Fruit fly (Drosophila melanogaster) whole organism, larva: ENCODE results near the gene nmo.

ENCODE experiments used
- noc ChIP-seq: fragments of 200-800 bp; sonication (Bioruptor generic); optimal IDR thresholded peaks from 3 replicates; lab custom pipeline; 2019; ENCODE audit warnings: missing biosample characterization, mild to moderate bottlenecking, missing genetic modification characterization, moderate library complexity

nmo gene

DNA sequence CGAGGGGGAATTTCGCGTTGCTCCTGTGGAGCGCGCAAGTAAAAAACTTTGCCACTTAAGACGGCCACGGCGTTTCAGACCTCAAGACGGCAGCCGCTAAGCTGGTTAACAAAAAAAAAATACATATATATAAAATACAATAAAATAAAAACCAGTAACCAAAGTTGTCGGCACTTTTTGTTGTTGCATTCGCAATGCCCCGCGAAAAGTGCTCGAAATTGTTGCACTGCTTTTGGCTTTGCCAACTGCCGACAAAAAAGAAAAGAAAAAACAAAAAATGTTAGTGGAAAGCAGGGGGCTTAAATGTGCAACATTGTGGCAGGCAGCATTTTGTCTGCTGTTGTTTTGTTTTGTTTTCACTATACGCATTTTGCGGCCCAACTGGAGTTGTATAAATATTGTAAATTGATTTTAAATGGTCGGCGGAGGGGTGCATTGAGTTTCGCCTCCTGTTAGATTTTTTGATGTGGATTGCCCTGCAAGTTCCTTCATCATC is 66.1 kb downstream of the nmo start:
- TF ChIP-seq noc, result no peak

DNA sequence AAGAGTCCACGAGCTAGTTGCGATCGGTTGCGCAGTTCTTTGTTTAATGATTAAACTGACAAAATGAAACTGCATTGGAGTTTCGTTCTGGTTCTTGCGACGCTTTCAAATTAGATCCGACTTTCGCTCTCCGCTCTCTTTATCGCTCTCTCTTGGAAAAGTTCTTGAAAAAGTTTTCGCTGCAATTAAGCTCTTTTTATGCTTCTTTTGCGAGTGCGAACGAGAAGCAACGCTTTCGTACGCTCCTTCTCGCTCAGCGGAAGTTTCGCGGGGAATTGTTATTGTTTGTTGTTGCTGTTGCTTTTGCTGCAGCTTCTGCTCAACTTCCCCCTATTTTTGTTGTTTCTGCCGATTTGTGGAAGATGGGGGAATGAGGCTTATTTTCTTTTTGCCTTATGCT is 77.5 kb downstream of the nmo start:
- no peak for TF ChIP-seq noc

DNA sequence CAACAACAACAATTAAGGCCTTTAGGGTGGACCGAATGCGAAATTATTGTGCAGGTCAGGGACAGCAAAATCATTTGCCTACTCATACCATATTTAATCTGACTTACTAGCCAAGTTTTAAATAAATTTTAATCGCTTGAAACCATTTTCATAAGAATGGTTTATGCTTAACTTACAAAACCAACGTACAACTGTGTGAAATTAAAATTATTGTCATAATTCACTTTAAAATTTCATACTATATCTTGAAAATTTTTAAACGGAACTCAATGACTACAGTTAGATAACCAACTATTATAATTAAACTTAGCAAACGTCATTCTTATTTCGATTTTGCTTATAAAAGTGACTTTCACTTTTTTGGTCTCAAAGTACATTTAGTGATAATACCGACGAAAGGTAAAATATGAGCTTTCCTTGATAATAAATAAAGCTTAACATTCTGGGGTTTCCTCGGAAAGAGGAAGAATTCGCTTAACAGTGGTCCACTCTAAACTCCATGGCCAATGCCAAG is 78.0 kb downstream of the nmo start:
- TF ChIP-seq noc, result no peak

DNA sequence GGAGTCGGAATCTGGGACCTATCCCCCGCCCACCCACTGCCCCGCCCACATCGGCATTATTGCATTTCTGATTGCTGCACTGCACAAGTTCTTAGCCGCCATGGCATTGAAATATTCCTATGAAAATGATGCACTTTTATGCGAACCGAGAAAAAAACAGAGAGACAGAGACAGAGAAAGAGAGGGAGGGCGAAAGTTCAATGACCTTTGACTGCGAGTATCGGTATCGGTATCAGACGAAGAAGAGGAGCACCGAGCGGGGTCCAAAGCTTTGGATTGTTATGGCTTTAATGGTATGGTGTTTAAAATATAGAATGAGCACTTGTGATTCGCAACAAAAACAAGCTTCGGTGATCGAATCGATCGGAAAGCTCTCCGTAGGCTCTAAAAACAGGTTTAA is 78.6 kb downstream of the nmo start:
- no peak for TF ChIP-seq noc

- TF ChIP-seq noc, result no peak
Measured at dm6 chr3L:8057823-8058189, 79.0 kb downstream of the nmo start.

DNA sequence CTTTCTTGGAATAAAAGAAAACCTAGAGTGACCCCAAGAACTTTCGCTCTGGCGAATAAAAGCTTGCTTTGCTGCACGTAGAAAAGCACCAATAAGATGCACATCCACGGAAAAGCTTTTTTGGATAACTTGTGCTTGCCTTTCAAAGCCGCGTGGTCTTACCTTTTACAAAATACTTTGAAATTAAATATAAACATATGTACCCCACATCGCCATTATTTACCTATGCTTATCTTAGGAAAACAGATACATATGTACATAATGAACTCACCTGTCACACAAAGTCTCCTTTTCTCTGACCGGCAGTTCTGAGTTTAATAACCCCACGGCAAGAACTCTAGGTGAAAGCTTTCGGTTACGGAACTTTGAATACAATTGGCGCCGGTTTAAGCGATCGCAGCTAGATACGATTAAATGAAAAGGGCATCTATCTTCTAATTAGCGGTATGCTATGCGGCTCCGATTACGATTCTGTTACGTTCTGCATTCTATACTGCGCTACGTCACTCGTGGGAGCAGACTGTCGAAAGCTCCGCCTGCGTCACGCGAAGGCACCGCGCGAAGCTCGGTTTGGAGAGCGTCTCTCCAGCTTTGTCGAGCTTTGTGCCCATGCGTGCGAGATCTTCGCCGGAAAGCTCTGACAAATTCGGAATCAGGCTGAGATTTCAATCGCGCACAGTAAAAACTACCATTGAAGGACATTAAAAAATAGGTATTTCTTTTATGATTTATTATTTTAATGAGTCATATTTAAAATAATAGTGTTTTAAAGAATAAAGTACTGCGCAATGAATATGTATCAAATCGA is 79.5 kb downstream of the nmo start, which contains the start of gene bip1:
Gene bip1 (minus strand): TSS at position 524 of the 808 bp plus-strand sequence.
- TF ChIP-seq noc, result peak; percentile 34

DNA sequence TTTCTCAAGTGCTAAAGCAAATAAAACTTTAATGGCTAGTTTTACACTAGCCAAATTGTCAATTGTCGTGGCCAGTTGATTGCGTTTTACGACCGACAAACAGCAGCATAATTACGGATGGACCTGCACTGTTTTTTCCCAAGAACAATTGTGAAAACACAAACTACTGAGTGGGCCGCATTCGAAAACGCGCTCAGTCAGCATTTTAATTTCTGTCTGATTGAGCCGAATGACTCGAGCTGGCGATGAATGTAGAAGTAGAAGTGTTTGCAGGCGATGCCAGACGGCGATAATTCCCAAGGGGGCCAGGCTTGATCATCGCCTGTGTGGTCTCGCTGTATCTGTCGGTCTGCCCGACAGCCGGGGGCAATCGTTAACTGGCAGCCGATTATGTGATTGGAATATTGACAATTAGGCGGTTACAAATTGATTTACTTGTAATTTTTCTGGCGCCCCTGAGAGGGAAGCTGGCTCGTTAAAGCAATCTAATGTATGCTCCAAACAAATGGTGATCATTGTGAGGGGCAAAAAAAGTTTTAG is 80.9 kb downstream of the nmo start:
- TF ChIP-seq noc, result no peak

DNA sequence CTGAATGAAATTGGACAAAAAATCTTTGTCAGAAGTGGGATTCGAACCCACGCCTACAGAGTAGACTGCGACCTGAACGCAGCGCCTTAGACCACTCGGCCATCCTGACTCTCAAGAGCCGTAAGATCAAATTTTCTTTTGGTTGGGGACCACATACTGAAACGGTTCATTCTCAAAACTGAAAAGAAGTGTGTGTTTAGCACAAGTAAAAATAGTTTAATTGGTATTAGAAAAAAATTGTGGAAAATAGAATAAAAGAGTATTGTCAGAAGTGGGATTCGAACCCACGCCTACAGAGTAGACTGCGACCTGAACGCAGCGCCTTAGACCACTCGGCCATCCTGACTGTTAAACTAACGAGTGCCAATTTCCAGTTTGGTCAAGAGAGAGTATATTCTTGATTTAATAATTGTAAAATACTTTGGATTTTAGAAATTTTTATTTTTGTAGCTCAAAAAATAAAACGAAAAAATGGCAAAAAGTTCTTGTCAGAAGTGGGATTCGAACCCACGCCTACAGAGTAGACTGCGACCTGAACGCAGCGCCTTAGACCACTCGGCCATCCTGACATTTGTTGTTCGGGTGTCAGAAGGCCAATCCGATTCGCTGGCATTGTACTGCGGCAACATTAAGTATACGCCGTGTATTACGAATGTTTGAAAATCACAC is 81.5 kb downstream of the nmo start:
- TF ChIP-seq noc, result peak; percentile 13

DNA sequence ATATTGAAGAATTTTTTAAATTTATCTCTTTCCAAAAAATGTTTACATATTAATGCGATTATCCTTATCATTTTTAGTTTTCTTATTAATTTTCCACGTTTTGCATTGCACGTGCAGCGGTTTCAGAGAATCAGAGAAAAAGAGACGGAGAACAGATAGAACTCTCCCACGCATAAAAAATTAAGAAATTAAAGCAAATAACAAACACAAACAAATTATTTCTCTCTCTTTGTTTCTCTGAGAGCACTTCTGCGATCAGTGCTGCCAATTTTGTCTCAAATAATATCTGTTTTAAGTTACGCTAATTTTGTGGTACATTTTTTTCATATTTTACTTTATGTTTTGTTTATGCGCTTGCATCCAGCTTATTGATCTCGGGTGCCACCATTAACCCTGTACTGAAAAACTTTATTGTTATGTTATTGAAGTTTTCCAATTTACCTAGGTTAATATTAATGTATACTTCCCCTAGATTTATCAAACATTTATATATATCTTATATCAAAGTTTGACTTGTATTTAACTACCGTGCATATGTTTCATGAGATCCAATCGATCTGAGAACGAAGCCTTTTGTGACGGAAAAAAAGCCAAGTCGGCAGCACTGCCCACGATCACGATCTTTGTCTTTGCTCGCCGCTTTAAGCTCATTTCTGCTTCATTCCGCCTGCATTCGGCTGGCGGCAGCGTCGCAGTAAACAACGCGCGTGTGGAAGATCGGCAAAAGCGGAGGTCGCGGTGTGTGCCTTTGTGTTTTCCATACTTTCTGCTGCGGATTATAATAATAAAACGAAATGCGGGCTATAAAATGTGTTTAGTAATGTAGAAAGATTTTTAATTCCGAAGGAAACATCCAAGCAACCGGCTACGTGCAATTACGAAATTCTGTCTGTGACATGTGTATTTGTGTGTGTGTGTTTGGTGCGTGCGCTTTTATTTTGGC is 84.6 kb downstream of the nmo start, which contains the start of gene Sarm:
Gene Sarm (plus strand): TSS at position 661 of the 943 bp plus-strand sequence.
- peak; percentile 43 for TF ChIP-seq noc

- TF ChIP-seq noc, result no peak
Measured at dm6 chr3L:8065575-8066410, 86.9 kb downstream of the nmo start.

dm6 chr3L:8067491-8067890 is 88.6 kb downstream of the nmo start:
- no peak for TF ChIP-seq noc

DNA sequence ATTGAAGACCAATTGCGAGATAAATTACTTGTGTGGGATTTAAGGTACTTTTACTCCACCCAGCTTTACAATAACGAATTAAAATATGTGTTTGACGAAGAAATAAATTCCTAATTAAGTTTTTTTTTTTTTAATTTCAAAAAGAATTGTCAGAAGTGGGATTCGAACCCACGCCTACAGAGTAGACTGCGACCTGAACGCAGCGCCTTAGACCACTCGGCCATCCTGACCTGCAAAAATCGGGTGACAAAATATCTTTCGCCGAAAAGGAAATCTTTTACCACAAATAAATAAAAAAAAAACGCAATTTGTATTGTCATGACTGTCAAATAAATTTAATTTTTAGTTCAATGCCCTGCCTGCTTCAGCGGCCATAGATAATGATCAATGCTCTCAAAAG is 89.2 kb downstream of the nmo start:
- TF ChIP-seq noc, result no peak

DNA sequence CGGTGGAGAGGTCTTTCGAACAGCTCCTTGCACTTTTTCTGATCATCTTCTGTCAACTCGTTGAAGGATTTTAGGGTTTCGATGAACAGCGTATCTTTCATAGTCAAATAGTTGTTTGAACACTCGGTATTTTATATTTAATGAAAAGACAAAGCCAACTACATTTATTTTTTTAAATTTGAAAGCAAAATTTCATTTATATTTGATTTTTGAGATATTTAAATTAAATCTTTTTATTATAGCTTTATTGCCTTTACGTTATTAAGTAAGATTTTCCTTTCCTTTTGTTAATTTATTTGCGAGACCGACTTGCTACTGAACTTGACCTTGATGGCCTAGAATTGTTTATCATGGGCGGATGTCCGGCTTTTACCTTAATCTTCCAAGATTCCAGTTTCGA is 90.3 kb downstream of the nmo start, which contains the start of gene CG42590:
Gene CG42590 (minus strand): TSS at position 101 of the 400 bp plus-strand sequence.
- no peak for TF ChIP-seq noc

DNA sequence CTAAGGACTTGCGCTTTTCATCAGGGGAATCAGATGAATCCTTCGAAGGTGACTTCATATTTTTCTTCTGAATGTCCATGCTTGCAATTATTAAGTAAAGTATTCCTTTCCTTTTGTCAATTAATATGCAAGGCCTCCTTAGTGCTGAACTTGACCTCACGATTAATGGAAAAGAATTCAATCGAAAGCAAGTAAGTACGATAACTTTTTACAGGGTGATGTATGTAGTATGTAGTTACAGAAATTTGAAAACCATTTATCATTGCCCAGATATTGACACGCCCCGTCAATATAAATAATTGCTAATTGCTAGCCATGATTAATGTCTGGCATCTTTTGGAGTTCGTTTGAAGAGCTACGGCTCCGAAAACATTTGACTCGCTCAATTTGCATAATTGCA is 91.0 kb downstream of the nmo start, which contains the start of gene CG42591:
Gene CG42591 (minus strand): TSS at position 101 of the 400 bp plus-strand sequence.
- TF ChIP-seq noc, result no peak

DNA sequence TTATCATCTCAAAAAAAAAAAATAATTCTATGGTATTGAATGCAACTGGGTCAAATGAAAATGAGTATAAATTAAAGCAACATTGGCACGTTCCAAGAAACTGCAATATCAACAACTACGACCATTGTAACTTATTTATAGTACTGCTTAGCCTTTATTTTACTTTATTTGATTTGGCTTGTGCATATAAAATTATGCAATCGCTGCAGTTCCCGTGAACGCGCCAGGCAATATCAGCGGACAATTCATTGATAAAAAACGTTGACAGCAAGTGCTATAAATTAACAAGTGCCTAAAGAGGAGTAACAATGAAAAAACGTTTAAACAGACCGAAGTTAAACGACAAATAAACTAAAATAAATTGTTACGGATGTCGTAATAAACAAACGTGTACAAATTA is 92.3 kb downstream of the nmo start:
- no peak for TF ChIP-seq noc
